Worm (Caenorhabditis elegans): ENCODE data around the gene ints-2.
"Not testable (repeated sequence)": the region's sequence is repeated elsewhere in the genome, so short reads cannot be mapped to it uniquely, and the experiment has no call there.

- TF ChIP-seq ceh-40 (GFP tag; IDR thresholded peaks at IDR 0.05); cebp-2 (GFP tag; IDR thresholded peaks at IDR 0.05); ztf-22 (GFP tag; optimal IDR thresholded peaks at IDR 0.05); nfyb-1 (GFP tag; IDR thresholded peaks at IDR 0.05); ztf-18 (tag; optimal IDR thresholded peaks at IDR 0.05); ama-1 (optimal IDR thresholded peaks at IDR 0.05); ama-1 (GFP tag; optimal IDR thresholded peaks at IDR 0.05); sea-2 (GFP tag; IDR thresholded peaks at IDR 0.05); ZK185.1 (tag; optimal IDR thresholded peaks at IDR 0.05; ENCODE audit: poor library complexity, severe bottlenecking); mxl-1 (tag; optimal IDR thresholded peaks at IDR 0.05); attf-5 (GFP tag; optimal IDR thresholded peaks at IDR 0.05); egl-18 (GFP tag; IDR thresholded peaks at IDR 0.05); nhr-80 (tag; optimal IDR thresholded peaks at IDR 0.05); unc-62 (GFP tag; optimal IDR thresholded peaks at IDR 0.05); mes-4 (tag; optimal IDR thresholded peaks at IDR 0.05): not testable (repeated sequence)
Observed at ce11 chrV:14155150-14155549, 30.3 kb upstream of the ints-2 start.
